Fruit fly (Drosophila melanogaster) whole organism, embryonic: ENCODE data around the gene CG5715.
A peak's percentile ranks its signal among the peaks of the same experiment; 100 is the strongest.

Experiments
- Asciz ChIP-seq: fragments of 200-800 bp; sonication (Bioruptor generic); optimal IDR thresholded peaks from 2 replicates; lab custom pipeline; 2017; ENCODE audit warnings: missing biosample characterization, mild to moderate bottlenecking, missing genetic modification characterization, missing genetic modification reagents
- Awh ChIP-seq: fragments of 200-800 bp; sonication (Bioruptor generic); IDR thresholded peaks from 2 replicates; pipeline ENCODE4, ENCODE4 v1.3.6; 2022; ENCODE audit warnings: missing biosample characterization, missing genetic modification characterization
- CG10209 ChIP-seq: fragments of 200-800 bp; sonication (Bioruptor generic); optimal IDR thresholded peaks from 3 replicates; lab custom pipeline; 2017; ENCODE audit warnings: missing biosample characterization, mild to moderate bottlenecking, missing genetic modification characterization, missing genetic modification reagents
- CG10565 ChIP-seq: fragments of 200-800 bp; sonication (Bioruptor generic); optimal IDR thresholded peaks from 3 replicates; lab custom pipeline; 2016; ENCODE audit warnings: missing biosample characterization, mild to moderate bottlenecking, missing genetic modification characterization
- CG10654 ChIP-seq: fragments of 200-800 bp; sonication (Bioruptor generic); optimal IDR thresholded peaks from 2 replicates; lab custom pipeline; 2016; ENCODE audit warnings: missing biosample characterization, missing genetic modification characterization
- CG12236 ChIP-seq: fragments of 200-800 bp; sonication (Bioruptor generic); optimal IDR thresholded peaks from 2 replicates; lab custom pipeline; 2016; ENCODE audit warnings: missing biosample characterization, missing genetic modification characterization
- CG12769 ChIP-seq: fragments of 200-800 bp; sonication (Bioruptor generic); optimal IDR thresholded peaks from 2 replicates; lab custom pipeline; 2019; ENCODE audit warnings: missing biosample characterization, mild to moderate bottlenecking, missing genetic modification characterization, moderate library complexity
- CG14860 ChIP-seq: fragments of 200-800 bp; sonication (Bioruptor generic); IDR thresholded peaks from 3 replicates; pipeline ENCODE4 v1.3.6; 2022; ENCODE audit warnings: missing biosample characterization, missing genetic modification characterization; ENCODE audit not compliant: partially characterized antibody
- CG15073 ChIP-seq: fragments of 200-800 bp; sonication (Bioruptor generic); optimal IDR thresholded peaks from 2 replicates; lab custom pipeline; 2016; ENCODE audit warnings: missing biosample characterization, missing genetic modification characterization
- CG17612 ChIP-seq: fragments of 200-800 bp; sonication (Bioruptor generic); IDR thresholded peaks from 2 replicates; pipeline ENCODE4 v1.3.6; 2022; ENCODE audit warnings: missing biosample characterization, missing genetic modification characterization
- CG1832 ChIP-seq: fragments of 200-800 bp; sonication (Bioruptor generic); optimal IDR thresholded peaks from 2 replicates; lab custom pipeline; 2017; ENCODE audit warnings: missing biosample characterization, mild to moderate bottlenecking, missing genetic modification characterization, inconsistent platforms
- CG2199 ChIP-seq: fragments of 200-800 bp; sonication (Bioruptor generic); IDR thresholded peaks from 3 replicates; pipeline ENCODE4 v1.3.6; 2022; ENCODE audit warnings: missing biosample characterization, missing genetic modification characterization
- CG31365 ChIP-seq: fragments of 200-800 bp; sonication (Bioruptor generic); optimal IDR thresholded peaks from 2 replicates; lab custom pipeline; 2018; ENCODE audit warnings: missing biosample characterization, mild to moderate bottlenecking, missing genetic modification characterization
- CG3281 ChIP-seq: fragments of 200-800 bp; sonication (Bioruptor generic); optimal IDR thresholded peaks from 3 replicates; lab custom pipeline; 2017; ENCODE audit warnings: missing biosample characterization, mild to moderate bottlenecking, missing genetic modification characterization
- CG42726 ChIP-seq: fragments of 200-800 bp; sonication (Bioruptor generic); IDR thresholded peaks from 2 replicates; pipeline ENCODE4 v1.3.6; 2022; ENCODE audit warnings: missing biosample characterization, missing genetic modification characterization; ENCODE audit not compliant: partially characterized antibody
- CG4820 ChIP-seq: fragments of 200-800 bp; sonication (Bioruptor generic); optimal IDR thresholded peaks from 3 replicates; lab custom pipeline; 2016; ENCODE audit warnings: missing biosample characterization, missing genetic modification characterization
- CG6272 ChIP-seq: fragments of 200-800 bp; sonication (Bioruptor generic); IDR thresholded peaks from 2 replicates; pipeline ENCODE4 v1.3.6; 2022; ENCODE audit warnings: missing biosample characterization, missing genetic modification characterization
- CG6689 ChIP-seq: fragments of 200-800 bp; sonication (Bioruptor generic); IDR thresholded peaks from 2 replicates; pipeline ENCODE4 v1.3.6; 2022; ENCODE audit warnings: missing biosample characterization, missing genetic modification characterization
- CG9437 ChIP-seq: fragments of 200-800 bp; sonication (Bioruptor generic); optimal IDR thresholded peaks from 2 replicates; lab custom pipeline; 2018; ENCODE audit warnings: missing biosample characterization, mild to moderate bottlenecking, missing genetic modification characterization
- CoRest ChIP-seq: fragments of 200-800 bp; sonication (Bioruptor generic); optimal IDR thresholded peaks from 3 replicates; lab custom pipeline; 2018; ENCODE audit warnings: missing biosample characterization, mild to moderate bottlenecking, missing genetic modification characterization, moderate library complexity
- Dfd ChIP-seq, 2 experiments: fragments of >200 bp; optimal IDR thresholded peaks; 2 replicates each; lab custom pipeline; 2017; ENCODE audit warnings: missing biosample characterization in 2 of 2, missing genetic modification characterization in 2 of 2
- E2f2 ChIP-seq: fragments of 200-800 bp; sonication (Bioruptor generic); IDR thresholded peaks from 2 replicates; pipeline ENCODE4 v1.3.6; 2022; ENCODE audit warnings: missing biosample characterization, missing genetic modification characterization
- ERR ChIP-seq: fragments of 200-800 bp; sonication (Bioruptor generic); optimal IDR thresholded peaks from 2 replicates; lab custom pipeline; 2016; ENCODE audit warnings: missing biosample characterization, missing genetic modification characterization
- Hsf ChIP-seq: fragments of 200-800 bp; sonication (Bioruptor generic); optimal IDR thresholded peaks from 3 replicates; lab custom pipeline; 2016; ENCODE audit warnings: missing biosample characterization, missing genetic modification characterization
- Lhr ChIP-seq: fragments of 200-800 bp; sonication (Bioruptor generic); optimal IDR thresholded peaks from 3 replicates; lab custom pipeline; 2017; ENCODE audit warnings: mild to moderate bottlenecking, missing biosample characterization, missing genetic modification reagents, missing genetic modification characterization
- Oaz ChIP-seq: fragments of 200-800 bp; sonication (Bioruptor generic); IDR thresholded peaks from 2 replicates; pipeline ENCODE4 v1.3.6; 2022; ENCODE audit warnings: missing biosample characterization, missing genetic modification characterization
- Scr ChIP-seq: fragments of 200-800 bp; sonication (Bioruptor generic); IDR thresholded peaks from 2 replicates; pipeline ENCODE4 v1.3.6; 2022; ENCODE audit warnings: missing biosample characterization, missing genetic modification characterization; ENCODE audit not compliant: partially characterized antibody
- Six4 ChIP-seq: fragments of 200-800 bp; sonication (Bioruptor generic); optimal IDR thresholded peaks from 2 replicates; lab custom pipeline; 2016; ENCODE audit warnings: missing biosample characterization, missing genetic modification characterization
- Trl ChIP-seq, 3 experiments: fragments of >200 bp in 2 of 3; fragments of 200-800 bp in 1 of 3; sonication (Bioruptor generic) in 1 of 3; optimal IDR thresholded peaks; 2 replicates in 1 of 3; 3 replicates in 2 of 3; lab custom pipeline; 2016 to 2017; ENCODE audit warnings: missing biosample characterization in 1 of 3, missing genetic modification characterization in 1 of 3
- Xbp1 ChIP-seq: fragments of 200-800 bp; sonication (Bioruptor generic); optimal IDR thresholded peaks from 3 replicates; lab custom pipeline; 2016; ENCODE audit warnings: missing biosample characterization, mild to moderate bottlenecking, missing genetic modification characterization
- br ChIP-seq: fragments of >200 bp; optimal IDR thresholded peaks from 2 replicates; lab custom pipeline; 2017
- btn ChIP-seq: fragments of 200-800 bp; sonication (Bioruptor generic); optimal IDR thresholded peaks from 2 replicates; lab custom pipeline; 2016; ENCODE audit warnings: missing biosample characterization, missing genetic modification characterization
- cad ChIP-seq: fragments of >200 bp; optimal IDR thresholded peaks from 2 replicates; lab custom pipeline; 2017; ENCODE audit warnings: missing biosample characterization, missing genetic modification characterization
- caup ChIP-seq: fragments of 200-800 bp; sonication (Bioruptor generic); optimal IDR thresholded peaks from 3 replicates; lab custom pipeline; 2017; ENCODE audit warnings: missing biosample characterization, mild to moderate bottlenecking, missing genetic modification characterization, moderate library complexity; ENCODE audit not compliant: severe bottlenecking
- dmrt99B ChIP-seq: fragments of 200-800 bp; sonication (Bioruptor generic); optimal IDR thresholded peaks from 2 replicates; lab custom pipeline; 2018; ENCODE audit warnings: missing biosample characterization, mild to moderate bottlenecking, missing genetic modification characterization, moderate library complexity
- fu2 ChIP-seq: fragments of 200-800 bp; sonication (Bioruptor generic); optimal IDR thresholded peaks from 2 replicates; lab custom pipeline; 2016; ENCODE audit warnings: missing biosample characterization, missing genetic modification characterization
- gro ChIP-seq: fragments of 200-800 bp; sonication (Bioruptor generic); optimal IDR thresholded peaks from 2 replicates; lab custom pipeline; 2016; ENCODE audit warnings: missing biosample characterization, missing genetic modification characterization
- ind ChIP-seq: fragments of 200-800 bp; sonication (Bioruptor generic); optimal IDR thresholded peaks from 3 replicates; lab custom pipeline; 2016; ENCODE audit warnings: missing biosample characterization, missing genetic modification characterization
- kni ChIP-seq: fragments of 200-800 bp; sonication (Bioruptor generic); optimal IDR thresholded peaks from 3 replicates; lab custom pipeline; 2017; ENCODE audit warnings: mild to moderate bottlenecking, missing biosample characterization, missing genetic modification reagents, missing genetic modification characterization
- lbe ChIP-seq: fragments of 200-800 bp; sonication (Bioruptor generic); optimal IDR thresholded peaks from 2 replicates; lab custom pipeline; 2016; ENCODE audit warnings: missing biosample characterization, mild to moderate bottlenecking, missing genetic modification characterization
- lov ChIP-seq, 2 experiments: fragments of 200-800 bp in 1 of 2; fragments of >200 bp in 1 of 2; sonication (Bioruptor generic) in 1 of 2; IDR thresholded peaks in 1 of 2; optimal IDR thresholded peaks in 1 of 2; 2 replicates in 1 of 2; 3 replicates in 1 of 2; pipeline versions ENCODE4 v1.3.6 to Lab custom; 2017 to 2022; ENCODE audit warnings: missing biosample characterization in 1 of 2, missing genetic modification characterization in 1 of 2
- pb ChIP-seq: fragments of 200-800 bp; sonication (Bioruptor generic); optimal IDR thresholded peaks from 3 replicates; lab custom pipeline; 2016; ENCODE audit warnings: missing biosample characterization, missing genetic modification characterization
- pho ChIP-seq: fragments of 200-800 bp; sonication (Bioruptor generic); optimal IDR thresholded peaks from 2 replicates; lab custom pipeline; 2016; ENCODE audit warnings: missing biosample characterization, missing genetic modification characterization
- ro ChIP-seq: fragments of 200-800 bp; sonication (Bioruptor generic); IDR thresholded peaks from 2 replicates; pipeline ENCODE4 v1.3.6; 2022; ENCODE audit warnings: missing biosample characterization, missing genetic modification characterization
- row ChIP-seq: fragments of 200-800 bp; sonication (Bioruptor generic); IDR thresholded peaks from 3 replicates; pipeline ENCODE4 v1.3.6; 2022; ENCODE audit warnings: missing biosample characterization, missing genetic modification characterization
- schlank ChIP-seq: fragments of 200-800 bp; sonication (Bioruptor generic); optimal IDR thresholded peaks from 2 replicates; lab custom pipeline; 2018; ENCODE audit warnings: missing biosample characterization, mild to moderate bottlenecking, missing genetic modification characterization
- sens ChIP-seq: fragments of 200-800 bp; sonication (Bioruptor generic); peaks from one replicate; lab custom pipeline; 2016; ENCODE audit warnings: missing biosample characterization, missing genetic modification characterization
- tgo ChIP-seq: fragments of 200-800 bp; sonication (Bioruptor generic); IDR thresholded peaks from 3 replicates; pipeline ENCODE4 v1.3.6; 2022; ENCODE audit warnings: missing biosample characterization, missing genetic modification characterization
- tna ChIP-seq: fragments of 200-800 bp; sonication (Bioruptor generic); IDR thresholded peaks from 2 replicates; pipeline ENCODE4 v1.3.6; 2022; ENCODE audit warnings: missing biosample characterization, missing genetic modification characterization; ENCODE audit not compliant: partially characterized antibody
- unpg ChIP-seq: fragments of 200-800 bp; sonication (Bioruptor generic); optimal IDR thresholded peaks from 3 replicates; lab custom pipeline; 2018; ENCODE audit warnings: missing biosample characterization, mild to moderate bottlenecking, missing genetic modification characterization, moderate library complexity
- wdn ChIP-seq: fragments of 200-800 bp; sonication (Bioruptor generic); IDR thresholded peaks from 2 replicates; pipeline ENCODE4 v1.3.6; 2022; ENCODE audit warnings: missing biosample characterization, missing genetic modification characterization

The CG5715 gene

DNA sequence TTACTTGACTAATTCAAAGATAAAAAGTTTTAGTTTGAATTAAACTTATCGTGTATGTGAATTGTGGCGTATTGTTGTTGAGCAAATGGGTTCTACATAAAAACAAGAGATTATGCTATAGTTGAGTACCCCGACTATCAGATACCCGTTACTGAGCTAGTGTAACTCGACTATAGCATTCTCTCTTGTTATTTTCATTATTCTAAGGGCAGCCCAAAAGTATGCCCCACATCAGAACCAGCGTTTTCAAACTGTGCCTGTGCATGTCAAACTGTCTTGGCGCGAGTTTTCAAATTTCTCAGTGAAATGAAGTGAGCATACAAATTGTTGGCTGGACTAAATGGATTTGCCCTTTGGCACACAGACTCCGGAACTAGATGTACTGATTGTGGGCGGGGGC lies 14.9 kb downstream of the CG5715 start, which contains the start of gene shps (continued):
- TF ChIP-seq fu2 (GFP tag; lab: Kevin White, UChicago) (no peak), CG14860 (GFP tag; lab: Robert Waterston, UW) (peak; percentile 94), Hsf (no peak), Awh (GFP tag; lab: Robert Waterston, UW) (no peak), Xbp1 (GFP tag; lab: Kevin White, UChicago) (no peak), CG42726 (GFP tag; lab: Robert Waterston, UW) (peak; percentile 68), CG3281 (GFP tag; lab: Kevin White, UChicago) (no peak), Lhr (GFP tag; lab: Kevin White, UChicago) (peak; percentile 54), CG6689 (GFP tag; lab: Robert Waterston, UW) (no peak), row (GFP tag; lab: Robert Waterston, UW) (no peak), br (lab: Kevin White, UChicago) (no peak), lbe (GFP tag; lab: Kevin White, UChicago) (no peak), CG10565 (GFP tag; lab: Kevin White, UChicago) (no peak), pb (GFP tag; lab: Kevin White, UChicago) (no peak), Dfd (GFP tag; optimal IDR thresholded peaks at IDR 0.05; lab: Kevin White, UChicago) (no peak), CoRest (tag; lab: Kevin White, UChicago) (no peak), unpg (GFP tag; lab: Kevin White, UChicago) (no peak), CG10209 (no peak), E2f2 (GFP tag; lab: Robert Waterston, UW) (peak; percentile 99), tna (peak; percentile 99), CG12236 (GFP tag; lab: Kevin White, UChicago) (no peak), ERR (GFP tag; lab: Kevin White, UChicago) (no peak), Six4 (no peak), CG31365 (tag; lab: Kevin White, UChicago) (no peak), Asciz (GFP tag; lab: Kevin White, UChicago) (no peak), CG4820 (GFP tag; lab: Kevin White, UChicago) (no peak), wdn (GFP tag; lab: Robert Waterston, UW) (no peak), ind (GFP tag; lab: Kevin White, UChicago) (no peak), CG12769 (tag; lab: Kevin White, UChicago) (no peak), CG6272 (GFP tag; lab: Robert Waterston, UW) (no peak), pho (GFP tag; lab: Kevin White, UChicago) (no peak), tgo (GFP tag; lab: Robert Waterston, UW) (no peak), CG9437 (no peak), CG17612 (GFP tag; lab: Robert Waterston, UW) (no peak), CG15073 (GFP tag; lab: Kevin White, UChicago) (no peak), sens (GFP tag; lab: Kevin White, UChicago) (peak; percentile 48), lov (optimal IDR thresholded peaks at IDR 0.05; lab: Kevin White, UChicago) (no peak), lov (GFP tag; IDR thresholded peaks at IDR 0.05; lab: Robert Waterston, UW) (0 out of 3 replicates have a peak, but pooled peaks have one; percentile 36), Scr (GFP tag; lab: Robert Waterston, UW) (peak; percentile 78), CG1832 (GFP tag; lab: Kevin White, UChicago) (no peak), CG10654 (GFP tag; lab: Kevin White, UChicago) (no peak), ro (GFP tag; lab: Robert Waterston, UW) (no peak), gro (no peak), btn (GFP tag; lab: Kevin White, UChicago) (no peak), schlank (tag; lab: Kevin White, UChicago) (no peak), caup (GFP tag; lab: Kevin White, UChicago) (no peak), dmrt99B (tag; lab: Kevin White, UChicago) (no peak), kni (no peak), Oaz (GFP tag; lab: Robert Waterston, UW) (no peak), cad (GFP tag; lab: Kevin White, UChicago) (peak; percentile 96), Trl (optimal IDR thresholded peaks at IDR 0.05; lab: Kevin White, UChicago) (no peak), Trl (GFP tag; optimal IDR thresholded peaks at IDR 0.05; lab: Kevin White, UChicago) (no peak), CG2199 (GFP tag; lab: Robert Waterston, UW) (no peak)
